Fruit fly (Drosophila melanogaster) whole organism, embryonic: ENCODE results near the gene dia.

Experiments
- Bteb2 ChIP-seq: fragments of 200-800 bp; sonication (Bioruptor generic); optimal IDR thresholded peaks from 2 replicates; lab custom pipeline; 2016; ENCODE audit warnings: missing biosample characterization, missing genetic modification characterization
- CG10209 ChIP-seq: fragments of 200-800 bp; sonication (Bioruptor generic); optimal IDR thresholded peaks from 3 replicates; lab custom pipeline; 2017; ENCODE audit warnings: missing biosample characterization, mild to moderate bottlenecking, missing genetic modification characterization, missing genetic modification reagents
- CG10979 ChIP-seq: fragments of 200-800 bp; sonication (Bioruptor generic); optimal IDR thresholded peaks from 2 replicates; lab custom pipeline; 2018; ENCODE audit warnings: missing biosample characterization, mild to moderate bottlenecking, missing genetic modification characterization, moderate library complexity
- CG11456 ChIP-seq: fragments of 200-800 bp; sonication (Bioruptor generic); IDR thresholded peaks from 3 replicates; pipeline ENCODE4 v1.3.6; 2022; ENCODE audit warnings: missing biosample characterization, missing genetic modification characterization
- CG11504 ChIP-seq: fragments of 200-800 bp; sonication (Bioruptor generic); optimal IDR thresholded peaks from 3 replicates; lab custom pipeline; 2019; ENCODE audit warnings: missing biosample characterization, mild to moderate bottlenecking, missing genetic modification characterization, moderate library complexity
- CG12155 ChIP-seq: fragments of 200-800 bp; sonication (Bioruptor generic); optimal IDR thresholded peaks from 3 replicates; lab custom pipeline; 2016; ENCODE audit warnings: missing biosample characterization, missing genetic modification characterization
- CG12219 ChIP-seq: fragments of 200-800 bp; sonication (Bioruptor generic); optimal IDR thresholded peaks from 3 replicates; lab custom pipeline; 2018; ENCODE audit warnings: missing biosample characterization, mild to moderate bottlenecking, missing genetic modification characterization
- CG13287 ChIP-seq: fragments of 200-800 bp; sonication (Bioruptor generic); IDR thresholded peaks from 2 replicates; pipeline ENCODE4 v1.3.6; 2022; ENCODE audit warnings: missing biosample characterization, missing genetic modification characterization; ENCODE audit not compliant: partially characterized antibody
- CG13624 ChIP-seq: fragments of 200-800 bp; sonication (Bioruptor generic); optimal IDR thresholded peaks from 2 replicates; lab custom pipeline; 2016; ENCODE audit warnings: missing biosample characterization, missing genetic modification characterization
- CG15011 ChIP-seq: fragments of 200-800 bp; sonication (Bioruptor generic); optimal IDR thresholded peaks from 3 replicates; lab custom pipeline; 2018; ENCODE audit warnings: missing biosample characterization, mild to moderate bottlenecking, missing genetic modification characterization
- CG17359 ChIP-seq: fragments of 200-800 bp; sonication (Bioruptor generic); optimal IDR thresholded peaks from 3 replicates; lab custom pipeline; 2018; ENCODE audit warnings: missing biosample characterization, mild to moderate bottlenecking, missing genetic modification characterization, moderate library complexity
- CG17568 ChIP-seq: fragments of 200-800 bp; sonication (Bioruptor generic); optimal IDR thresholded peaks from 2 replicates; lab custom pipeline; 2018; ENCODE audit warnings: missing biosample characterization, mild to moderate bottlenecking, missing genetic modification characterization, moderate library complexity
- CG1792 ChIP-seq: fragments of 200-800 bp; sonication (Bioruptor generic); optimal IDR thresholded peaks from 2 replicates; lab custom pipeline; 2016; ENCODE audit warnings: missing biosample characterization, missing genetic modification characterization
- CG2199 ChIP-seq: fragments of 200-800 bp; sonication (Bioruptor generic); IDR thresholded peaks from 3 replicates; pipeline ENCODE4 v1.3.6; 2022; ENCODE audit warnings: missing biosample characterization, missing genetic modification characterization
- CG31224 ChIP-seq: fragments of 200-800 bp; sonication (Bioruptor generic); IDR thresholded peaks from 2 replicates; pipeline ENCODE4 v1.3.6; 2022; ENCODE audit warnings: missing biosample characterization, missing genetic modification characterization
- CG3281 ChIP-seq: fragments of 200-800 bp; sonication (Bioruptor generic); optimal IDR thresholded peaks from 3 replicates; lab custom pipeline; 2017; ENCODE audit warnings: missing biosample characterization, mild to moderate bottlenecking, missing genetic modification characterization
- CG4282 ChIP-seq: fragments of 200-800 bp; sonication (Bioruptor generic); optimal IDR thresholded peaks from 2 replicates; lab custom pipeline; 2016; ENCODE audit warnings: missing biosample characterization, missing genetic modification characterization
- CG4404 ChIP-seq: fragments of 200-800 bp; sonication (Bioruptor generic); IDR thresholded peaks from 2 replicates; pipeline ENCODE4 v1.3.6; 2022; ENCODE audit warnings: missing biosample characterization, missing genetic modification characterization
- CG5180 ChIP-seq: fragments of 200-800 bp; sonication (Bioruptor generic); optimal IDR thresholded peaks from 3 replicates; lab custom pipeline; 2017; ENCODE audit warnings: missing biosample characterization, missing genetic modification characterization, mild to moderate bottlenecking, moderate library complexity, missing genetic modification reagents
- CG6683 ChIP-seq: fragments of 200-800 bp; sonication (Bioruptor generic); optimal IDR thresholded peaks from 2 replicates; lab custom pipeline; 2017; ENCODE audit warnings: missing biosample characterization, mild to moderate bottlenecking, missing genetic modification characterization, missing genetic modification reagents
- CG8290 ChIP-seq, 3 experiments: fragments of 200-800 bp; sonication (Bioruptor generic); optimal IDR thresholded peaks; 2 replicates each; lab custom pipeline; 2016 to 2019; ENCODE audit warnings: missing biosample characterization in 3 of 3, missing genetic modification characterization in 3 of 3, mild to moderate bottlenecking in 2 of 3, moderate library complexity in 1 of 3
- CG9437 ChIP-seq: fragments of 200-800 bp; sonication (Bioruptor generic); optimal IDR thresholded peaks from 2 replicates; lab custom pipeline; 2018; ENCODE audit warnings: missing biosample characterization, mild to moderate bottlenecking, missing genetic modification characterization
- Camta ChIP-seq: fragments of 200-800 bp; sonication (Bioruptor generic); optimal IDR thresholded peaks from 2 replicates; lab custom pipeline; 2016; ENCODE audit warnings: missing biosample characterization, missing genetic modification characterization
- Ets65A ChIP-seq: fragments of 200-800 bp; sonication (Bioruptor generic); peaks from one replicate; lab custom pipeline; 2016; ENCODE audit warnings: missing biosample characterization, missing genetic modification characterization
- Fer2 ChIP-seq: fragments of 200-800 bp; sonication (Bioruptor generic); optimal IDR thresholded peaks from 2 replicates; lab custom pipeline; 2018; ENCODE audit warnings: missing biosample characterization, mild to moderate bottlenecking, missing genetic modification characterization, moderate library complexity
- Gug ChIP-seq: fragments of 200-800 bp; sonication (Bioruptor generic); IDR thresholded peaks from 4 replicates; pipeline ENCODE4 v1.3.6; 2022; ENCODE audit warnings: missing biosample characterization, missing genetic modification characterization
- H15 ChIP-seq: fragments of 200-800 bp; sonication (Bioruptor generic); IDR thresholded peaks from 3 replicates; pipeline ENCODE4 v1.3.6; 2022; ENCODE audit warnings: missing biosample characterization, missing genetic modification characterization
- HLH54F ChIP-seq: fragments of 200-800 bp; sonication (Bioruptor generic); optimal IDR thresholded peaks from 3 replicates; lab custom pipeline; 2016; ENCODE audit warnings: missing biosample characterization, missing genetic modification characterization
- Hand ChIP-seq: fragments of 200-800 bp; sonication (Bioruptor generic); optimal IDR thresholded peaks from 2 replicates; lab custom pipeline; 2017; ENCODE audit warnings: mild to moderate bottlenecking, missing biosample characterization, missing genetic modification reagents, missing genetic modification characterization
- PHDP ChIP-seq: fragments of 200-800 bp; sonication (Bioruptor generic); optimal IDR thresholded peaks from 3 replicates; lab custom pipeline; 2018; ENCODE audit warnings: missing biosample characterization, mild to moderate bottlenecking, missing genetic modification characterization, moderate library complexity
- Ptx1 ChIP-seq: fragments of 200-800 bp; sonication (Bioruptor generic); IDR thresholded peaks from 2 replicates; pipeline ENCODE4 v1.3.6; 2022; ENCODE audit warnings: missing biosample characterization, missing genetic modification characterization
- ac ChIP-seq: fragments of 200-800 bp; sonication (Bioruptor generic); optimal IDR thresholded peaks from 3 replicates; lab custom pipeline; 2017; ENCODE audit warnings: missing biosample characterization, mild to moderate bottlenecking, missing genetic modification characterization
- ci ChIP-seq: fragments of 200-800 bp; sonication (Bioruptor generic); IDR thresholded peaks from 3 replicates; pipeline ENCODE4 v1.3.6; 2022; ENCODE audit warnings: missing biosample characterization, missing genetic modification characterization
- ewg ChIP-seq: fragments of 200-800 bp; sonication (Bioruptor generic); optimal IDR thresholded peaks from 3 replicates; lab custom pipeline; 2017; ENCODE audit warnings: mild to moderate bottlenecking, missing biosample characterization, missing genetic modification reagents, missing genetic modification characterization
- pan ChIP-seq, 4 experiments: fragments of >200 bp in 3 of 4; fragments of 200-800 bp in 1 of 4; sonication (Bioruptor generic) in 1 of 4; optimal IDR thresholded peaks in 3 of 4; IDR thresholded peaks in 1 of 4; 2 replicates each; pipeline versions ENCODE4 v1.3.6 to Lab custom; 2017 to 2022; ENCODE audit warnings: missing biosample characterization in 2 of 4, missing genetic modification characterization in 2 of 4, mixed read lengths in 1 of 4
- phol ChIP-seq: fragments of 200-800 bp; sonication (Bioruptor generic); optimal IDR thresholded peaks from 3 replicates; lab custom pipeline; 2018; ENCODE audit warnings: missing biosample characterization, mild to moderate bottlenecking, missing genetic modification characterization, moderate library complexity
- pita ChIP-seq: fragments of 200-800 bp; sonication (Bioruptor generic); optimal IDR thresholded peaks from 2 replicates; lab custom pipeline; 2017; ENCODE audit warnings: missing biosample characterization, mild to moderate bottlenecking, missing genetic modification characterization
- pros ChIP-seq: fragments of 200-800 bp; sonication (Bioruptor generic); optimal IDR thresholded peaks from 3 replicates; lab custom pipeline; 2019; ENCODE audit warnings: missing biosample characterization, mild to moderate bottlenecking, missing genetic modification characterization, moderate library complexity
- row ChIP-seq: fragments of 200-800 bp; sonication (Bioruptor generic); IDR thresholded peaks from 3 replicates; pipeline ENCODE4 v1.3.6; 2022; ENCODE audit warnings: missing biosample characterization, missing genetic modification characterization
- salm ChIP-seq: fragments of 200-800 bp; sonication (Bioruptor generic); optimal IDR thresholded peaks from 2 replicates; lab custom pipeline; 2018; ENCODE audit warnings: missing biosample characterization, mild to moderate bottlenecking, missing genetic modification characterization
- sens-2 ChIP-seq: fragments of 200-800 bp; sonication (Bioruptor generic); IDR thresholded peaks from 2 replicates; pipeline ENCODE4 v1.3.6; 2022; ENCODE audit warnings: missing biosample characterization, missing genetic modification characterization
- so ChIP-seq: fragments of 200-800 bp; sonication (Bioruptor generic); IDR thresholded peaks from 3 replicates; pipeline ENCODE4 v1.3.6; 2022; ENCODE audit warnings: missing biosample characterization, missing genetic modification characterization
- sqz ChIP-seq: fragments of 200-800 bp; sonication (Bioruptor generic); optimal IDR thresholded peaks from 3 replicates; lab custom pipeline; 2018; ENCODE audit warnings: missing biosample characterization, mild to moderate bottlenecking, missing genetic modification characterization
- toy ChIP-seq: fragments of 200-800 bp; sonication (Bioruptor generic); IDR thresholded peaks from 2 replicates; pipeline ENCODE4 v1.3.6; 2022; ENCODE audit warnings: missing biosample characterization, missing genetic modification characterization
- wdn ChIP-seq: fragments of 200-800 bp; sonication (Bioruptor generic); IDR thresholded peaks from 2 replicates; pipeline ENCODE4 v1.3.6; 2022; ENCODE audit warnings: missing biosample characterization, missing genetic modification characterization
- zfh1 ChIP-seq: fragments of 200-800 bp; sonication (Bioruptor generic); IDR thresholded peaks from 3 replicates; pipeline ENCODE4 v1.3.6; 2022; ENCODE audit warnings: missing biosample characterization, missing genetic modification characterization

Gene dia

dm6 chr2L:20806619-20807018 is 48.7 kb downstream of the dia start (continued):
- TF ChIP-seq sens-2 (GFP tag; lab: Robert Waterston, UW), result no peak
- TF ChIP-seq ewg (GFP tag; lab: Kevin White, UChicago), result no peak
- no peak for TF ChIP-seq zfh1 (GFP tag; lab: Robert Waterston, UW)
- TF ChIP-seq row, result no peak
- TF ChIP-seq CG8290 (GFP tag; optimal IDR thresholded peaks at IDR 0.05; lab: Kevin White, UChicago), result no peak
- TF ChIP-seq CG8290 (tag; optimal IDR thresholded peaks at IDR 0.05; lab: Kevin White, UChicago), result no peak
- no peak for TF ChIP-seq Hand
- no peak for TF ChIP-seq phol (tag; lab: Kevin White, UChicago)

- TF ChIP-seq H15 (GFP tag; lab: Robert Waterston, UW) (0 out of 3 replicates have a peak, but pooled peaks have one; percentile 32), CG1792 (peak; percentile 17), pan (optimal IDR thresholded peaks at IDR 0.05; lab: Kevin White, UChicago) (no peak), pan (GFP tag; optimal IDR thresholded peaks at IDR 0.05 in 1 of 2, IDR thresholded peaks at IDR 0.05 in 1 of 2) (peak in 1 of 2 experiments; percentile 80), CG15011 (GFP tag; lab: Kevin White, UChicago) (peak; percentile 66), sqz (GFP tag; lab: Kevin White, UChicago) (no peak), Ptx1 (GFP tag; lab: Robert Waterston, UW) (peak; percentile 76), CG12219 (GFP tag; lab: Kevin White, UChicago) (peak; percentile 36), wdn (peak; percentile 31; the same call in 1 of the 2 replicates), CG17568 (GFP tag; lab: Kevin White, UChicago) (peak; percentile 65), CG3281 (GFP tag; lab: Kevin White, UChicago) (peak; percentile 61), Ets65A (no peak), CG13624 (GFP tag; lab: Kevin White, UChicago) (peak; percentile 6), salm (tag; lab: Kevin White, UChicago) (peak; percentile 13), pros (GFP tag; lab: Kevin White, UChicago) (no peak), pita (GFP tag; lab: Kevin White, UChicago) (no peak), CG11456 (GFP tag; lab: Robert Waterston, UW) (no peak), toy (GFP tag; lab: Robert Waterston, UW) (no peak), Camta (GFP tag; lab: Kevin White, UChicago) (no peak), CG4282 (GFP tag; lab: Kevin White, UChicago) (peak; percentile 12), CG4404 (no peak), CG31224 (GFP tag; lab: Robert Waterston, UW) (peak; percentile 98), PHDP (tag; lab: Kevin White, UChicago) (peak; percentile 66), CG9437 (GFP tag; lab: Kevin White, UChicago) (no peak), CG13287 (GFP tag; lab: Robert Waterston, UW) (0 out of 2 replicates have a peak, but pooled peaks have one; percentile 6), CG12155 (GFP tag; lab: Kevin White, UChicago) (peak; percentile 18), CG6683 (GFP tag; lab: Kevin White, UChicago) (peak; percentile 13), Bteb2 (GFP tag; lab: Kevin White, UChicago) (peak; percentile 28), CG17359 (peak; percentile 53), CG2199 (GFP tag; lab: Robert Waterston, UW) (0 out of 3 replicates have a peak, but pooled peaks have one; percentile 51), CG10979 (tag; lab: Kevin White, UChicago) (peak; percentile 50), ci (GFP tag; lab: Robert Waterston, UW) (peak; percentile 8; the same call in 2 of the 3 replicates), CG11504 (tag; lab: Kevin White, UChicago) (peak; percentile 70), HLH54F (no peak), ac (no peak), Gug (GFP tag; lab: Robert Waterston, UW) (no peak), CG5180 (GFP tag; lab: Kevin White, UChicago) (no peak), CG10209 (GFP tag; lab: Kevin White, UChicago) (peak; percentile 37), Fer2 (tag; lab: Kevin White, UChicago) (peak; percentile 53), so (GFP tag; lab: Robert Waterston, UW) (peak; percentile 50; the same call in 1 of the 3 replicates)
Observed at dm6 chr2L:20807617-20808509, 49.9 kb downstream of the dia start.
